Fruit fly (Drosophila melanogaster) whole organism, prepupa: ENCODE measurements around the gene Keap1.

Experiments
- Hr39 ChIP-seq: fragments of 200-800 bp; sonication (Bioruptor generic); optimal IDR thresholded peaks from 2 replicates; lab custom pipeline; 2016; ENCODE audit warnings: missing biosample characterization, missing genetic modification characterization
- Lpt ChIP-seq: fragments of 200-800 bp; sonication (Bioruptor generic); optimal IDR thresholded peaks from 3 replicates; lab custom pipeline; 2016; ENCODE audit warnings: missing biosample characterization, missing genetic modification characterization
- salr ChIP-seq, 2 experiments: fragments of 200-800 bp; sonication (Bioruptor generic); optimal IDR thresholded peaks; 3 replicates each; lab custom pipeline; 2016 to 2018; ENCODE audit warnings: missing biosample characterization in 2 of 2, missing genetic modification characterization in 2 of 2, mild to moderate bottlenecking in 1 of 2

- TF ChIP-seq Lpt (GFP tag; lab: Kevin White, UChicago) (no peak), salr (GFP tag; optimal IDR thresholded peaks at IDR 0.05; lab: Kevin White, UChicago) (no peak), Hr39 (no peak)
Measured at dm6 chr3R:17082471-17082870, 2.7 kb upstream of the Keap1 start.
